Worm (Caenorhabditis elegans) whole organism, late embryonic: ENCODE results near the gene F48E8.3.

Source experiments
- C08G9.2 ChIP-seq: sonication (generic microtip); optimal IDR thresholded peaks from 2 replicates; lab custom pipeline; 2016; ENCODE audit warnings: mild to moderate bottlenecking, missing genetic modification characterization, moderate library complexity, missing compliant biosample characterization
- K02D7.2 ChIP-seq: sonication (generic microtip); optimal IDR thresholded peaks from 2 replicates; lab custom pipeline; 2017; ENCODE audit warnings: mild to moderate bottlenecking, missing genetic modification characterization, missing compliant biosample characterization
- K09A11.1 ChIP-seq: sonication (generic microtip); optimal IDR thresholded peaks from 2 replicates; lab custom pipeline; 2017; ENCODE audit warnings: antibody characterized with exemption, mild to moderate bottlenecking, missing genetic modification characterization, missing compliant biosample characterization; ENCODE audit not compliant: insufficient read depth
- T23F11.4 ChIP-seq: fragments of 200-800 bp; sonication (Bioruptor generic); optimal IDR thresholded peaks from 2 replicates; lab custom pipeline; 2018; ENCODE audit warnings: mild to moderate bottlenecking, missing genetic modification characterization, missing compliant biosample characterization
- Y22D7AL.16 ChIP-seq: sonication (generic microtip); optimal IDR thresholded peaks from 2 replicates; lab custom pipeline; 2016; ENCODE audit warnings: missing genetic modification characterization, missing compliant biosample characterization
- ahr-1 ChIP-seq: sonication (generic microtip); optimal IDR thresholded peaks from 2 replicates; lab custom pipeline; 2016; ENCODE audit warnings: missing genetic modification characterization, missing compliant biosample characterization
- ama-1 ChIP-seq: fragments of 150-350 bp; optimal IDR thresholded peaks from 2 replicates; lab custom pipeline; 2014
- ceh-14 ChIP-seq: sonication (generic microtip); optimal IDR thresholded peaks from 2 replicates; lab custom pipeline; 2016; ENCODE audit warnings: missing genotype, missing genetic modification characterization, missing compliant biosample characterization
- ceh-19 ChIP-seq: fragments of 200-800 bp; sonication (Bioruptor generic); optimal IDR thresholded peaks from 2 replicates; lab custom pipeline; 2018; ENCODE audit warnings: mild to moderate bottlenecking, missing genetic modification characterization, missing compliant biosample characterization
- ceh-2 ChIP-seq: sonication (generic microtip); optimal IDR thresholded peaks from 2 replicates; lab custom pipeline; 2016; ENCODE audit warnings: missing genotype, missing genetic modification characterization, missing compliant biosample characterization
- ceh-22 ChIP-seq: sonication (generic microtip); optimal IDR thresholded peaks from 2 replicates; lab custom pipeline; 2017; ENCODE audit warnings: missing biosample characterization, missing genetic modification characterization
- ceh-24 ChIP-seq: sonication (generic microtip); optimal IDR thresholded peaks from 2 replicates; lab custom pipeline; 2016; ENCODE audit warnings: mild to moderate bottlenecking, missing genetic modification characterization, missing compliant biosample characterization
- ceh-30 ChIP-seq: fragments of 150-350 bp; optimal IDR thresholded peaks from 2 replicates; lab custom pipeline; 2014; ENCODE audit warnings: missing biosample characterization, missing genetic modification characterization
- ceh-31 ChIP-seq: sonication (generic microtip); optimal IDR thresholded peaks from 2 replicates; lab custom pipeline; 2016; ENCODE audit warnings: missing genetic modification characterization, missing compliant biosample characterization
- ceh-34 ChIP-seq: sonication (generic microtip); optimal IDR thresholded peaks from 2 replicates; lab custom pipeline; 2016; ENCODE audit warnings: mild to moderate bottlenecking, missing genetic modification characterization, missing compliant biosample characterization
- ceh-48 ChIP-seq: sonication (generic microtip); optimal IDR thresholded peaks from 2 replicates; lab custom pipeline; 2016; ENCODE audit warnings: missing genetic modification characterization, inconsistent platforms, missing compliant biosample characterization
- ceh-6 ChIP-seq: fragments of 200-800 bp; sonication (Bioruptor generic); optimal IDR thresholded peaks from 2 replicates; lab custom pipeline; 2018; ENCODE audit warnings: mild to moderate bottlenecking, missing genetic modification characterization, missing compliant biosample characterization
- dmd-4 ChIP-seq: sonication (generic microtip); optimal IDR thresholded peaks from 2 replicates; lab custom pipeline; 2016; ENCODE audit warnings: borderline replicate concordance, missing genetic modification characterization, missing compliant biosample characterization
- elt-4 ChIP-seq: sonication (generic microtip); optimal IDR thresholded peaks from 2 replicates; lab custom pipeline; 2016; ENCODE audit warnings: missing genetic modification characterization, missing compliant biosample characterization
- fkh-10 ChIP-seq: fragments of 150-350 bp; optimal IDR thresholded peaks from 2 replicates; lab custom pipeline; 2014; ENCODE audit warnings: missing biosample characterization, missing genetic modification reagents, missing genetic modification characterization
- gmeb-2 ChIP-seq: sonication (generic microtip); optimal IDR thresholded peaks from 2 replicates; lab custom pipeline; 2016; ENCODE audit warnings: missing genetic modification characterization, inconsistent platforms, missing compliant biosample characterization
- hlh-15 ChIP-seq: sonication (generic microtip); optimal IDR thresholded peaks from 2 replicates; lab custom pipeline; 2016; ENCODE audit warnings: missing genetic modification characterization, missing compliant biosample characterization
- hlh-6 ChIP-seq: sonication (generic microtip); optimal IDR thresholded peaks from 2 replicates; lab custom pipeline; 2016; ENCODE audit warnings: missing genotype, missing genetic modification characterization, missing compliant biosample characterization
- lim-6 ChIP-seq: sonication (generic microtip); optimal IDR thresholded peaks from 2 replicates; lab custom pipeline; 2016; ENCODE audit warnings: missing genetic modification characterization, missing compliant biosample characterization
- madf-2 ChIP-seq: sonication (generic microtip); optimal IDR thresholded peaks from 2 replicates; lab custom pipeline; 2017; ENCODE audit warnings: missing genetic modification characterization, missing compliant biosample characterization
- mec-3 ChIP-seq: sonication (generic microtip); optimal IDR thresholded peaks from 2 replicates; lab custom pipeline; 2016; ENCODE audit warnings: borderline replicate concordance, missing genetic modification characterization, missing compliant biosample characterization
- nfya-1 ChIP-seq: sonication (generic microtip); optimal IDR thresholded peaks from 2 replicates; lab custom pipeline; 2017; ENCODE audit warnings: missing genetic modification characterization, mild to moderate bottlenecking, missing compliant biosample characterization, antibody characterized with exemption, moderate library complexity
- nhr-11 ChIP-seq: fragments of 150-350 bp; optimal IDR thresholded peaks from 2 replicates; lab custom pipeline; 2014; ENCODE audit warnings: missing biosample characterization, missing genetic modification characterization
- nhr-232 ChIP-seq: sonication (generic microtip); optimal IDR thresholded peaks from 2 replicates; lab custom pipeline; 2016; ENCODE audit warnings: missing genetic modification characterization, missing compliant biosample characterization
- odd-2 ChIP-seq: sonication (generic microtip); optimal IDR thresholded peaks from 2 replicates; lab custom pipeline; 2017; ENCODE audit warnings: antibody characterized with exemption, mild to moderate bottlenecking, missing genetic modification characterization, missing compliant biosample characterization
- pag-3 ChIP-seq: sonication (generic microtip); optimal IDR thresholded peaks from 2 replicates; lab custom pipeline; 2016; ENCODE audit warnings: missing compliant biosample characterization, missing genetic modification characterization, borderline replicate concordance
- pha-2 ChIP-seq: sonication (generic microtip); optimal IDR thresholded peaks from 2 replicates; lab custom pipeline; 2017; ENCODE audit warnings: mild to moderate bottlenecking, missing genetic modification characterization, missing compliant biosample characterization
- pha-4 ChIP-seq: fragments of 150-350 bp; optimal IDR thresholded peaks from 2 replicates; lab custom pipeline; 2018; ENCODE audit warnings: missing biosample characterization, missing genetic modification reagents, missing genetic modification characterization
- pqm-1 ChIP-seq: sonication (generic microtip); optimal IDR thresholded peaks from 2 replicates; lab custom pipeline; 2016; ENCODE audit warnings: missing genetic modification characterization, missing compliant biosample characterization
- ref-2 ChIP-seq: sonication (generic microtip); optimal IDR thresholded peaks from 2 replicates; lab custom pipeline; 2016; ENCODE audit warnings: missing genetic modification characterization, missing compliant biosample characterization
- rnt-1 ChIP-seq: sonication (generic microtip); optimal IDR thresholded peaks from 2 replicates; lab custom pipeline; 2016; ENCODE audit warnings: missing genetic modification characterization, missing compliant biosample characterization
- sox-4 ChIP-seq: sonication (generic microtip); optimal IDR thresholded peaks from 2 replicates; lab custom pipeline; 2017; ENCODE audit warnings: mild to moderate bottlenecking, missing genetic modification characterization, inconsistent platforms, missing compliant biosample characterization
- unc-42 ChIP-seq: sonication (generic microtip); optimal IDR thresholded peaks from 2 replicates; lab custom pipeline; 2016; ENCODE audit warnings: missing genotype, missing genetic modification characterization, missing compliant biosample characterization
- ztf-16 ChIP-seq: sonication (generic microtip); optimal IDR thresholded peaks from 2 replicates; lab custom pipeline; 2017; ENCODE audit warnings: missing genetic modification characterization, missing compliant biosample characterization

F48E8.3 gene

ce11 chrIII:5461079-5461478, at the start of gene F48E8.3:
Gene F48E8.3, plus strand, starts transcription at chrIII:5461379.
- TF ChIP-seq nhr-11 (tag; lab: Kevin White, UChicago) = no peak
- TF ChIP-seq pqm-1 (tag; lab: Kevin White, UChicago) = no peak
- no peak for TF ChIP-seq ref-2 (tag; lab: Kevin White, UChicago)
- no peak for TF ChIP-seq lim-6 (tag; lab: Kevin White, UChicago)
- TF ChIP-seq C08G9.2 (tag; lab: Kevin White, UChicago) = no peak
- TF ChIP-seq ceh-24 (tag; lab: Kevin White, UChicago) = no peak
- no peak for TF ChIP-seq hlh-15 (tag; lab: Kevin White, UChicago)
- no peak for TF ChIP-seq pha-2
- no peak for TF ChIP-seq K02D7.2 (tag; lab: Kevin White, UChicago)
- TF ChIP-seq ztf-16 (tag; lab: Kevin White, UChicago) = no peak
- TF ChIP-seq sox-4 (tag; lab: Kevin White, UChicago) = no peak
- no peak for TF ChIP-seq pha-4
- TF ChIP-seq T23F11.4 (GFP tag; lab: Kevin White, UChicago) = no peak
- TF ChIP-seq fkh-10 (GFP tag; lab: Kevin White, UChicago) = no peak
- no peak for TF ChIP-seq ceh-14 (tag; lab: Kevin White, UChicago)
- TF ChIP-seq odd-2 (tag; lab: Kevin White, UChicago) = no peak

ce11 chrIII:5413680-5414079, 47.5 kb upstream of the F48E8.3 start, which contains the start of gene grl-22:
Gene grl-22, minus strand, starts transcription at chrIII:5414011.
- TF ChIP-seq T23F11.4 (GFP tag; lab: Kevin White, UChicago) (no peak), ceh-22 (no peak), ama-1 (no peak), elt-4 (no peak), K09A11.1 (tag; lab: Kevin White, UChicago) (no peak), sox-4 (tag; lab: Kevin White, UChicago) (no peak), mec-3 (tag; lab: Kevin White, UChicago) (no peak), ceh-2 (tag; lab: Kevin White, UChicago) (no peak), ceh-30 (tag; lab: Kevin White, UChicago) (no peak), nhr-232 (no peak), ceh-6 (GFP tag; lab: Kevin White, UChicago) (no peak), ceh-19 (GFP tag; lab: Kevin White, UChicago) (no peak), ceh-31 (tag; lab: Kevin White, UChicago) (no peak)

ce11 chrIII:5417921-5418320, 43.3 kb upstream of the F48E8.3 start:
- TF ChIP-seq nfya-1 (no peak), gmeb-2 (tag; lab: Kevin White, UChicago) (no peak), ceh-30 (tag; lab: Kevin White, UChicago) (no peak), Y22D7AL.16 (tag; lab: Kevin White, UChicago) (no peak), K02D7.2 (tag; lab: Kevin White, UChicago) (no peak), ceh-48 (no peak), ceh-34 (tag; lab: Kevin White, UChicago) (no peak), rnt-1 (tag; lab: Kevin White, UChicago) (no peak), hlh-6 (no peak), pag-3 (tag; lab: Kevin White, UChicago) (no peak), lim-6 (tag; lab: Kevin White, UChicago) (no peak), odd-2 (tag; lab: Kevin White, UChicago) (no peak), unc-42 (no peak)

ce11 chrIII:5419527-5419926, 41.7 kb upstream of the F48E8.3 start:
- no peak for TF ChIP-seq pha-4
- TF ChIP-seq unc-42 = no peak
- no peak for TF ChIP-seq ceh-6 (GFP tag; lab: Kevin White, UChicago)
- TF ChIP-seq ceh-14 (tag; lab: Kevin White, UChicago) = no peak
- TF ChIP-seq K02D7.2 (tag; lab: Kevin White, UChicago) = no peak
- no peak for TF ChIP-seq pqm-1 (tag; lab: Kevin White, UChicago)
- no peak for TF ChIP-seq ahr-1 (tag; lab: Kevin White, UChicago)
- no peak for TF ChIP-seq madf-2 (tag; lab: Kevin White, UChicago)
- no peak for TF ChIP-seq dmd-4 (tag; lab: Kevin White, UChicago)
- no peak for TF ChIP-seq ceh-34 (tag; lab: Kevin White, UChicago)
